Worm (Caenorhabditis elegans) whole organism, young adult: ENCODE data around the gene acr-23.

ENCODE experiments used
- B0261.1 ChIP-seq: sonication (generic microtip); optimal IDR thresholded peaks from 2 replicates; lab custom pipeline; 2016; ENCODE audit warnings: mild to moderate bottlenecking, missing genetic modification characterization, moderate library complexity, missing compliant biosample characterization
- C06A6.2 ChIP-seq: fragments of 200-800 bp; sonication (Bioruptor generic); conservative IDR thresholded peaks from 2 replicates; pipeline ENCODE4 v1.3.6; 2022; ENCODE audit warnings: missing genetic modification characterization, missing compliant biosample characterization
- F10E7.11 ChIP-seq: sonication (generic microtip); optimal IDR thresholded peaks from 2 replicates; lab custom pipeline; 2017; ENCODE audit warnings: mild to moderate bottlenecking, missing genetic modification characterization, moderate library complexity, missing compliant biosample characterization
- F22D6.2 ChIP-seq: sonication (generic microtip); optimal IDR thresholded peaks from 2 replicates; lab custom pipeline; 2016; ENCODE audit warnings: mild to moderate bottlenecking, missing genetic modification characterization, missing compliant biosample characterization
- F23B12.7 ChIP-seq: sonication (generic microtip); optimal IDR thresholded peaks from 2 replicates; lab custom pipeline; 2017; ENCODE audit warnings: missing genetic modification characterization, mild to moderate bottlenecking, missing compliant biosample characterization, antibody characterized with exemption, moderate library complexity; ENCODE audit not compliant: insufficient read depth
- F37B4.10 ChIP-seq: fragments of 200-800 bp; sonication (Bioruptor generic); IDR thresholded peaks from 2 replicates; pipeline ENCODE4 v1.3.6; 2022; ENCODE audit warnings: missing genetic modification characterization, missing compliant biosample characterization
- F52B5.7 ChIP-seq: sonication (generic microtip); optimal IDR thresholded peaks from 2 replicates; lab custom pipeline; 2016; ENCODE audit warnings: mild to moderate bottlenecking, missing genetic modification characterization, missing compliant biosample characterization
- F57A8.1 ChIP-seq: fragments of 200-800 bp; sonication (Bioruptor generic); optimal IDR thresholded peaks from 2 replicates; lab custom pipeline; 2018; ENCODE audit warnings: mild to moderate bottlenecking, missing genetic modification characterization, moderate library complexity, missing compliant biosample characterization
- F57C9.4 ChIP-seq: sonication (generic microtip); optimal IDR thresholded peaks from 2 replicates; lab custom pipeline; 2017; ENCODE audit warnings: mild to moderate bottlenecking, missing genetic modification characterization, missing compliant biosample characterization
- K11D2.4 ChIP-seq: fragments of 200-800 bp; sonication (Bioruptor generic); IDR thresholded peaks from 2 replicates; pipeline ENCODE4 v1.3.6; 2022; ENCODE audit warnings: missing genetic modification reagents, missing genetic modification characterization, missing compliant biosample characterization
- Y79H2A.3 ChIP-seq: fragments of 200-800 bp; sonication (Bioruptor generic); conservative IDR thresholded peaks from 2 replicates; pipeline ENCODE4 v1.3.6; 2022; ENCODE audit warnings: missing genetic modification reagents, missing genetic modification characterization, missing compliant biosample characterization
- attf-5 ChIP-seq: fragments of 200-800 bp; sonication (Bioruptor generic); optimal IDR thresholded peaks from 2 replicates; lab custom pipeline; 2018; ENCODE audit warnings: mild to moderate bottlenecking, missing genetic modification characterization, missing compliant biosample characterization
- ceh-40 ChIP-seq: fragments of 200-800 bp; sonication (Bioruptor generic); IDR thresholded peaks from 2 replicates; pipeline ENCODE4 v1.3.6; 2022; ENCODE audit warnings: missing genetic modification characterization, missing compliant biosample characterization
- ceh-79 ChIP-seq: sonication (generic microtip); optimal IDR thresholded peaks from 2 replicates; lab custom pipeline; 2017; ENCODE audit warnings: mild to moderate bottlenecking, missing genetic modification characterization, missing compliant biosample characterization
- dpff-1 ChIP-seq: sonication (generic microtip); optimal IDR thresholded peaks from 2 replicates; lab custom pipeline; 2017; ENCODE audit warnings: mild to moderate bottlenecking, missing genetic modification characterization, missing compliant biosample characterization
- efl-1 ChIP-seq: fragments of 150-350 bp; optimal IDR thresholded peaks from 2 replicates; lab custom pipeline; 2014; ENCODE audit warnings: missing biosample characterization, missing genetic modification reagents, missing genetic modification characterization
- egl-18 ChIP-seq: fragments of 200-800 bp; sonication (Bioruptor generic); IDR thresholded peaks from 2 replicates; pipeline ENCODE4 v1.3.6; 2022; ENCODE audit warnings: missing genetic modification reagents, missing genetic modification characterization, missing compliant biosample characterization
- egl-44 ChIP-seq: fragments of 200-800 bp; sonication (Bioruptor generic); IDR thresholded peaks from 2 replicates; pipeline ENCODE4 v1.3.6; 2022; ENCODE audit warnings: missing genetic modification reagents, missing genetic modification characterization, missing compliant biosample characterization
- egrh-3 ChIP-seq: fragments of 200-800 bp; sonication (Bioruptor generic); IDR thresholded peaks from 2 replicates; pipeline ENCODE4 v1.3.6; 2022; ENCODE audit warnings: missing genetic modification reagents, missing genetic modification characterization, missing compliant biosample characterization
- hmg-1.2 ChIP-seq: fragments of 200-800 bp; sonication (Bioruptor generic); IDR thresholded peaks from 2 replicates; pipeline ENCODE4 v1.3.6; 2022; ENCODE audit warnings: missing genetic modification reagents, missing genetic modification characterization, missing compliant biosample characterization
- hrde-1 ChIP-seq: sonication (generic microtip); optimal IDR thresholded peaks from 2 replicates; lab custom pipeline; 2016; ENCODE audit warnings: missing genetic modification characterization, mild to moderate bottlenecking, missing compliant biosample characterization, moderate library complexity, missing genotype, missing genetic modification reagents, borderline replicate concordance
- hsf-1 ChIP-seq: fragments of 200-800 bp; sonication (Bioruptor generic); IDR thresholded peaks from 2 replicates; pipeline ENCODE4 v1.3.6; 2022; ENCODE audit warnings: missing genetic modification reagents, missing genetic modification characterization, missing compliant biosample characterization
- lag-1 ChIP-seq: fragments of 200-800 bp; sonication (Bioruptor generic); IDR thresholded peaks from 2 replicates; pipeline ENCODE4 v1.3.6; 2022; ENCODE audit warnings: missing genetic modification reagents, missing genetic modification characterization, missing compliant biosample characterization
- lin-40 ChIP-seq: sonication (generic microtip); optimal IDR thresholded peaks from 2 replicates; lab custom pipeline; 2016; ENCODE audit warnings: missing genetic modification characterization, mild to moderate bottlenecking, missing compliant biosample characterization, missing genotype, missing genetic modification reagents
- lsl-1 ChIP-seq: fragments of 200-800 bp; sonication (Bioruptor generic); optimal IDR thresholded peaks from 2 replicates; lab custom pipeline; 2018; ENCODE audit warnings: mild to moderate bottlenecking, missing genetic modification characterization, moderate library complexity, missing compliant biosample characterization
- madf-10 ChIP-seq: sonication (generic microtip); optimal IDR thresholded peaks from 2 replicates; lab custom pipeline; 2016; ENCODE audit warnings: mild to moderate bottlenecking, missing genetic modification characterization, missing compliant biosample characterization
- madf-6 ChIP-seq: fragments of 200-800 bp; sonication (Bioruptor generic); IDR thresholded peaks from 2 replicates; pipeline ENCODE4 v1.3.6; 2022; ENCODE audit warnings: missing genetic modification reagents, missing genetic modification characterization, missing compliant biosample characterization
- mes-4 ChIP-seq: sonication (generic microtip); optimal IDR thresholded peaks from 2 replicates; lab custom pipeline; 2016; ENCODE audit warnings: missing genotype, missing genetic modification characterization, missing compliant biosample characterization
- nfyb-1 ChIP-seq: fragments of 200-800 bp; sonication (Bioruptor generic); IDR thresholded peaks from 2 replicates; pipeline ENCODE4 v1.3.6; 2022; ENCODE audit warnings: missing genetic modification reagents, missing genetic modification characterization, missing compliant biosample characterization
- nhr-80 ChIP-seq: sonication (generic microtip); optimal IDR thresholded peaks from 2 replicates; lab custom pipeline; 2016; ENCODE audit warnings: missing genetic modification characterization, missing compliant biosample characterization
- rcor-1 ChIP-seq: fragments of 200-800 bp; sonication (Bioruptor generic); IDR thresholded peaks from 2 replicates; pipeline ENCODE4 v1.3.6; 2022; ENCODE audit warnings: missing genetic modification reagents, missing genetic modification characterization, missing compliant biosample characterization
- rpc-1 ChIP-seq, 2 experiments: fragments of 150-350 bp in 1 of 2; sonication (generic microtip) in 1 of 2; optimal IDR thresholded peaks; 2 replicates each; lab custom pipeline; 2014 to 2018; ENCODE audit warnings: missing biosample characterization in 1 of 2, missing genetic modification characterization in 1 of 2, missing genetic modification reagents in 1 of 2, missing genotype in 1 of 2
- sdz-38 ChIP-seq: sonication (generic microtip); optimal IDR thresholded peaks from 2 replicates; lab custom pipeline; 2016; ENCODE audit warnings: missing genotype, missing genetic modification characterization, missing compliant biosample characterization
- sea-2 ChIP-seq: fragments of 200-800 bp; sonication (Bioruptor generic); IDR thresholded peaks from 2 replicates; pipeline ENCODE4 v1.3.6; 2022; ENCODE audit warnings: missing genetic modification characterization, missing compliant biosample characterization
- sptf-2 ChIP-seq: fragments of 200-800 bp; sonication (Bioruptor generic); optimal IDR thresholded peaks from 2 replicates; lab custom pipeline; 2018; ENCODE audit warnings: mild to moderate bottlenecking, missing genetic modification characterization, missing compliant biosample characterization
- xnd-1 ChIP-seq: sonication (generic microtip); optimal IDR thresholded peaks from 2 replicates; lab custom pipeline; 2016; ENCODE audit warnings: missing genotype, missing genetic modification reagents, missing genetic modification characterization, missing compliant biosample characterization
- zfh-2 ChIP-seq: fragments of 200-800 bp; sonication (Bioruptor generic); conservative IDR thresholded peaks from 2 replicates; pipeline ENCODE4 v1.3.6; 2022; ENCODE audit warnings: missing genetic modification reagents, missing genetic modification characterization, missing compliant biosample characterization
- zim-3 ChIP-seq: sonication (generic microtip); optimal IDR thresholded peaks from 2 replicates; lab custom pipeline; 2017; ENCODE audit warnings: mild to moderate bottlenecking, missing genetic modification characterization, moderate library complexity, missing compliant biosample characterization
- ztf-18 ChIP-seq: sonication (generic microtip); optimal IDR thresholded peaks from 2 replicates; lab custom pipeline; 2016; ENCODE audit warnings: missing genotype, mild to moderate bottlenecking, missing genetic modification characterization, missing compliant biosample characterization
- ztf-25 ChIP-seq: fragments of 200-800 bp; sonication (Bioruptor generic); IDR thresholded peaks from 2 replicates; pipeline ENCODE4 v1.3.6; 2022; ENCODE audit warnings: missing genetic modification reagents, missing genetic modification characterization, missing compliant biosample characterization

Gene acr-23

DNA sequence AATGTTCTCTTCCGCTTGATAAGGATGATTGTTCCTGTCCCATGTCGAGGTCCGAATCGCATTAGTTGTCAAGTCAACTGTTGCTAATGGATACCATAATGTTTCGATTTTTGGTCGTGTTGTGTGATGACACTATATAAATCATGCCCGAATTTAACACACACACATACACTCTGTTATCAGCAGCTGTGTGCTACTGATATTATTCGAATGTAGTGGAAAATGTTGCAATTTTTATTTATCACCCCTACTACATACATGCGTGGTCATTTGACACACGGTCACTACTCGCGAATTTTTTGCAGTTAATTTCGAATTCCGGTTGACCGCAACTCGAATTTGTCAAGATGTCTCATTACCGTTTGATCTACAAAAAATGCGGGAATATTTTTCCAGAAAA, 33.2 kb upstream of the acr-23 start:
- TF ChIP-seq sptf-2 (no peak), nhr-80 (tag; lab: Kevin White, UChicago) (peak; percentile 1), F22D6.2 (tag; lab: Kevin White, UChicago) (no peak), egrh-3 (GFP tag; lab: Robert Waterston, UW) (no peak)
- TF ChIP-seq, all 124 proteins: peak for 1

- TF ChIP-seq sea-2 (no peak), hmg-1.2 (GFP tag; lab: Robert Waterston, UW) (peak; percentile 49; the same call in 1 of the 2 replicates), nfyb-1 (0 out of 2 replicates have a peak, but pooled peaks have one; percentile 50), zfh-2 (GFP tag; lab: Robert Waterston, UW) (peak; percentile 58)
These were observed 29.4 kb upstream of the acr-23 start for ce11 chrV:3688733-3689132.

- TF ChIP-seq F23B12.7 (tag; lab: Kevin White, UChicago) = no peak
- TF ChIP-seq ceh-79 (tag; lab: Kevin White, UChicago) = no peak
- TF ChIP-seq F52B5.7 (tag; lab: Kevin White, UChicago) = no peak
- TF ChIP-seq attf-5 (GFP tag; lab: Kevin White, UChicago) = no peak
- no peak for TF ChIP-seq xnd-1 (tag; lab: Kevin White, UChicago)
- no peak for TF ChIP-seq lin-40
- TF ChIP-seq K11D2.4 (GFP tag; lab: Robert Waterston, UW) = no peak
- TF ChIP-seq madf-10 (tag; lab: Kevin White, UChicago) = no peak
- TF ChIP-seq egl-18 (GFP tag; lab: Robert Waterston, UW) = no peak
- no peak for TF ChIP-seq F57C9.4 (tag; lab: Kevin White, UChicago)
- no peak for TF ChIP-seq rcor-1 (GFP tag; lab: Robert Waterston, UW)
- no peak for TF ChIP-seq F57A8.1 (GFP tag; lab: Kevin White, UChicago)
- TF ChIP-seq C06A6.2 (GFP tag; lab: Robert Waterston, UW) = no peak
- no peak for TF ChIP-seq F37B4.10 (GFP tag; lab: Robert Waterston, UW)
- TF ChIP-seq lag-1 (GFP tag; lab: Robert Waterston, UW) = no peak
- no peak for TF ChIP-seq hrde-1 (tag; lab: Kevin White, UChicago)
- no peak for TF ChIP-seq egl-44 (GFP tag; lab: Robert Waterston, UW)
- no peak for TF ChIP-seq hsf-1 (GFP tag; lab: Robert Waterston, UW)
- no peak for TF ChIP-seq ztf-18 (tag; lab: Kevin White, UChicago)
- no peak for TF ChIP-seq F10E7.11
- TF ChIP-seq, all 124 proteins: peak for 0
These were observed 27.5 kb upstream of the acr-23 start, which contains the start of gene unc-132 for ce11 chrV:3686899-3687298. Gene unc-132, plus strand, starts transcription at chrV:3687106.

DNA sequence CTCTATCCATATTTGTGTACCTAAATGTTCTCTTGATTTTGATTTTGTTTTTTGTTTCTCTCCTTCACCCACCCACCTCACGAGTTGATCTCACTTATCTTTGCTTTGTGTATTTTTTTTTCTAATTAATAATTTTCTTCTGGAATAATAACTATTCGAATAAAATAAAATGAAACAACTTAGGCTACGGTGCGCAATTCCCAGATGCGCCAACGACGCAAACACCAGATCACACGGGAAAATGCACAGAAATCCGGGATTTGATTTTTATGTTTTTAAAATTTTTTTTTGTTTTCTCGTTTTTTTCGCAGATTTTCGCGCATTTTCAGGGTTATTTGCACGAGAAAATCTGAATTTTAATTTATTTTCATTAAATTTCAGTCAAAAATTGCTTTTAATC, 26.9 kb upstream of the acr-23 start:
- TF ChIP-seq dpff-1 (tag; lab: Kevin White, UChicago) (no peak), ztf-25 (GFP tag; lab: Robert Waterston, UW) (no peak), egl-44 (GFP tag; lab: Robert Waterston, UW) (no peak), zim-3 (no peak), ceh-79 (tag; lab: Kevin White, UChicago) (no peak), rpc-1 (optimal IDR thresholded peaks at IDR 0.05; lab: Kevin White, UChicago) (no peak), rpc-1 (tag; optimal IDR thresholded peaks at IDR 0.05; lab: Kevin White, UChicago) (no peak), K11D2.4 (GFP tag; lab: Robert Waterston, UW) (no peak), mes-4 (tag; lab: Kevin White, UChicago) (no peak), sdz-38 (tag; lab: Kevin White, UChicago) (no peak), B0261.1 (tag; lab: Kevin White, UChicago) (peak; percentile 54), efl-1 (GFP tag; lab: Kevin White, UChicago) (peak; percentile 1), zfh-2 (GFP tag; lab: Robert Waterston, UW) (no peak), madf-6 (peak; percentile 5; the same call in 1 of the 2 replicates), ceh-40 (GFP tag; lab: Robert Waterston, UW) (no peak), hsf-1 (GFP tag; lab: Robert Waterston, UW) (no peak), lsl-1 (GFP tag; lab: Kevin White, UChicago) (peak; percentile 66), Y79H2A.3 (GFP tag; lab: Robert Waterston, UW) (no peak)
